Fruit fly (Drosophila melanogaster) whole organism, embryonic: ENCODE measurements around the gene Eip63E.

ENCODE experiments used
- B-H2 ChIP-seq: fragments of 200-800 bp; sonication (Bioruptor generic); optimal IDR thresholded peaks from 2 replicates; lab custom pipeline; 2018; ENCODE audit warnings: missing biosample characterization, mild to moderate bottlenecking, missing genetic modification characterization
- Blimp-1 ChIP-seq: fragments of 200-800 bp; sonication (Bioruptor generic); optimal IDR thresholded peaks from 3 replicates; lab custom pipeline; 2018; ENCODE audit warnings: missing biosample characterization, missing genetic modification characterization, mild to moderate bottlenecking, moderate library complexity, missing genetic modification reagents
- CG10147 ChIP-seq: fragments of 200-800 bp; sonication (Bioruptor generic); optimal IDR thresholded peaks from 2 replicates; lab custom pipeline; 2019; ENCODE audit warnings: missing biosample characterization, mild to moderate bottlenecking, missing genetic modification characterization, moderate library complexity
- CG10267 ChIP-seq: fragments of 200-800 bp; sonication (Bioruptor generic); optimal IDR thresholded peaks from 2 replicates; lab custom pipeline; 2018; ENCODE audit warnings: missing biosample characterization, mild to moderate bottlenecking, missing genetic modification characterization, moderate library complexity
- CG10431 ChIP-seq: fragments of 200-800 bp; sonication (Bioruptor generic); optimal IDR thresholded peaks from 3 replicates; lab custom pipeline; 2018; ENCODE audit warnings: missing biosample characterization, mild to moderate bottlenecking, missing genetic modification characterization
- CG10979 ChIP-seq: fragments of 200-800 bp; sonication (Bioruptor generic); optimal IDR thresholded peaks from 2 replicates; lab custom pipeline; 2018; ENCODE audit warnings: missing biosample characterization, mild to moderate bottlenecking, missing genetic modification characterization, moderate library complexity
- CG1603 ChIP-seq: fragments of 200-800 bp; sonication (Bioruptor generic); optimal IDR thresholded peaks from 2 replicates; lab custom pipeline; 2019; ENCODE audit warnings: missing biosample characterization, mild to moderate bottlenecking, missing genetic modification characterization, moderate library complexity
- CG17359 ChIP-seq: fragments of 200-800 bp; sonication (Bioruptor generic); optimal IDR thresholded peaks from 3 replicates; lab custom pipeline; 2018; ENCODE audit warnings: missing biosample characterization, mild to moderate bottlenecking, missing genetic modification characterization, moderate library complexity
- CG17912 ChIP-seq: fragments of 200-800 bp; sonication (Bioruptor generic); optimal IDR thresholded peaks from 2 replicates; lab custom pipeline; 2018; ENCODE audit warnings: missing biosample characterization, mild to moderate bottlenecking, missing genetic modification characterization
- CG18619 ChIP-seq: fragments of 200-800 bp; sonication (Bioruptor generic); optimal IDR thresholded peaks from 3 replicates; lab custom pipeline; 2017; ENCODE audit warnings: missing biosample characterization, mild to moderate bottlenecking, missing genetic modification characterization
- CG18764 ChIP-seq: fragments of 200-800 bp; sonication (Bioruptor generic); optimal IDR thresholded peaks from 3 replicates; lab custom pipeline; 2016; ENCODE audit warnings: missing biosample characterization, missing genetic modification characterization
- CG30403 ChIP-seq: fragments of 200-800 bp; sonication (Bioruptor generic); optimal IDR thresholded peaks from 3 replicates; lab custom pipeline; 2016; ENCODE audit warnings: missing biosample characterization, missing genetic modification characterization
- CG31365 ChIP-seq: fragments of 200-800 bp; sonication (Bioruptor generic); optimal IDR thresholded peaks from 2 replicates; lab custom pipeline; 2018; ENCODE audit warnings: missing biosample characterization, mild to moderate bottlenecking, missing genetic modification characterization
- CG3838 ChIP-seq: fragments of 200-800 bp; sonication (Bioruptor generic); optimal IDR thresholded peaks from 3 replicates; lab custom pipeline; 2016; ENCODE audit warnings: missing biosample characterization, missing genetic modification characterization
- CG4404 ChIP-seq: fragments of 200-800 bp; sonication (Bioruptor generic); IDR thresholded peaks from 2 replicates; pipeline ENCODE4 v1.3.6; 2022; ENCODE audit warnings: missing biosample characterization, missing genetic modification characterization
- CG6654 ChIP-seq: fragments of 200-800 bp; sonication (Bioruptor generic); optimal IDR thresholded peaks from 2 replicates; lab custom pipeline; 2017; ENCODE audit warnings: missing biosample characterization, mild to moderate bottlenecking, missing genetic modification characterization
- CG6683 ChIP-seq: fragments of 200-800 bp; sonication (Bioruptor generic); optimal IDR thresholded peaks from 2 replicates; lab custom pipeline; 2017; ENCODE audit warnings: missing biosample characterization, mild to moderate bottlenecking, missing genetic modification characterization, missing genetic modification reagents
- Dad ChIP-seq: fragments of 200-800 bp; sonication (Bioruptor generic); optimal IDR thresholded peaks from 3 replicates; lab custom pipeline; 2016; ENCODE audit warnings: missing biosample characterization, missing genetic modification characterization
- Dbx ChIP-seq: fragments of 200-800 bp; sonication (Bioruptor generic); IDR thresholded peaks from 3 replicates; pipeline ENCODE4 v1.3.6; 2022; ENCODE audit warnings: missing biosample characterization, missing genetic modification characterization
- Dip3 ChIP-seq: fragments of 200-800 bp; sonication (Bioruptor generic); optimal IDR thresholded peaks from 3 replicates; lab custom pipeline; 2016; ENCODE audit warnings: missing biosample characterization, missing genetic modification characterization
- Doc3 ChIP-seq: fragments of 200-800 bp; sonication (Bioruptor generic); IDR thresholded peaks from 3 replicates; pipeline ENCODE4 v1.3.6; 2022; ENCODE audit warnings: missing biosample characterization, missing genetic modification characterization; ENCODE audit not compliant: partially characterized antibody
- HLH54F ChIP-seq: fragments of 200-800 bp; sonication (Bioruptor generic); optimal IDR thresholded peaks from 3 replicates; lab custom pipeline; 2016; ENCODE audit warnings: missing biosample characterization, missing genetic modification characterization
- HmgZ ChIP-seq: fragments of 200-800 bp; sonication (Bioruptor generic); optimal IDR thresholded peaks from 2 replicates; lab custom pipeline; 2018; ENCODE audit warnings: missing biosample characterization, mild to moderate bottlenecking, missing genetic modification characterization
- Taf1 ChIP-seq: fragments of 200-800 bp; sonication (Bioruptor generic); IDR thresholded peaks from 2 replicates; pipeline ENCODE4 v1.3.6; 2022; ENCODE audit warnings: missing biosample characterization, missing genetic modification characterization
- Usf ChIP-seq: fragments of 200-800 bp; sonication (Bioruptor generic); optimal IDR thresholded peaks from 2 replicates; lab custom pipeline; 2017; ENCODE audit warnings: missing genotype, missing biosample characterization, missing genetic modification characterization
- Xbp1 ChIP-seq: fragments of 200-800 bp; sonication (Bioruptor generic); optimal IDR thresholded peaks from 3 replicates; lab custom pipeline; 2016; ENCODE audit warnings: missing biosample characterization, mild to moderate bottlenecking, missing genetic modification characterization
- bab2 ChIP-seq: fragments of 200-800 bp; sonication (Bioruptor generic); optimal IDR thresholded peaks from 2 replicates; lab custom pipeline; 2016; ENCODE audit warnings: missing biosample characterization, missing genetic modification characterization
- chif ChIP-seq, 2 experiments: fragments of 200-800 bp; sonication (Bioruptor generic); optimal IDR thresholded peaks; 3 replicates each; lab custom pipeline; 2016; ENCODE audit warnings: missing biosample characterization in 2 of 2, missing genetic modification characterization in 2 of 2
- chm ChIP-seq: fragments of 200-800 bp; sonication (Bioruptor generic); IDR thresholded peaks from 2 replicates; pipeline ENCODE4 v1.3.6; 2022; ENCODE audit warnings: missing biosample characterization, missing genetic modification characterization
- crol ChIP-seq: fragments of 200-800 bp; sonication (Bioruptor generic); IDR thresholded peaks from 2 replicates; pipeline ENCODE4 v1.3.6; 2022; ENCODE audit warnings: missing biosample characterization, missing genetic modification characterization
- crp ChIP-seq, 2 experiments: fragments of 200-800 bp; sonication (Bioruptor generic); optimal IDR thresholded peaks; 2 replicates in 1 of 2; 3 replicates in 1 of 2; lab custom pipeline; 2017; ENCODE audit warnings: missing biosample characterization in 2 of 2, missing genetic modification characterization in 2 of 2, mild to moderate bottlenecking in 1 of 2, moderate library complexity in 1 of 2
- fd64A ChIP-seq: fragments of 200-800 bp; sonication (Bioruptor generic); optimal IDR thresholded peaks from 3 replicates; lab custom pipeline; 2018; ENCODE audit warnings: missing biosample characterization, mild to moderate bottlenecking, missing genetic modification characterization
- gt ChIP-seq: fragments of 200-800 bp; sonication (Bioruptor generic); IDR thresholded peaks from 2 replicates; pipeline ENCODE4 v1.3.6; 2022; ENCODE audit warnings: missing biosample characterization, missing genetic modification characterization
- hth ChIP-seq: fragments of >200 bp; optimal IDR thresholded peaks from 2 replicates; lab custom pipeline; 2017; ENCODE audit warnings: inconsistent platforms
- jing ChIP-seq: fragments of 200-800 bp; sonication (Bioruptor generic); optimal IDR thresholded peaks from 2 replicates; lab custom pipeline; 2018; ENCODE audit warnings: missing biosample characterization, mild to moderate bottlenecking, missing genetic modification characterization
- kni ChIP-seq: fragments of 200-800 bp; sonication (Bioruptor generic); optimal IDR thresholded peaks from 3 replicates; lab custom pipeline; 2017; ENCODE audit warnings: mild to moderate bottlenecking, missing biosample characterization, missing genetic modification reagents, missing genetic modification characterization
- knrl ChIP-seq: fragments of 200-800 bp; sonication (Bioruptor generic); IDR thresholded peaks from 3 replicates; pipeline ENCODE4 v1.3.6; 2022; ENCODE audit warnings: missing biosample characterization, missing genetic modification characterization; ENCODE audit not compliant: partially characterized antibody
- lilli ChIP-seq: fragments of 200-800 bp; sonication (Bioruptor generic); optimal IDR thresholded peaks from 3 replicates; lab custom pipeline; 2016; ENCODE audit warnings: missing biosample characterization, missing genetic modification characterization
- mld ChIP-seq: fragments of 200-800 bp; sonication (Bioruptor generic); IDR thresholded peaks from 3 replicates; pipeline ENCODE4 v1.3.6; 2022; ENCODE audit warnings: missing biosample characterization, missing genetic modification characterization; ENCODE audit not compliant: partially characterized antibody
- nau ChIP-seq: fragments of 200-800 bp; sonication (Bioruptor generic); optimal IDR thresholded peaks from 3 replicates; lab custom pipeline; 2017; ENCODE audit warnings: missing biosample characterization, mild to moderate bottlenecking, missing genetic modification characterization, missing genetic modification reagents
- pita ChIP-seq: fragments of 200-800 bp; sonication (Bioruptor generic); optimal IDR thresholded peaks from 2 replicates; lab custom pipeline; 2017; ENCODE audit warnings: missing biosample characterization, mild to moderate bottlenecking, missing genetic modification characterization
- pum ChIP-seq: fragments of 200-800 bp; sonication (Bioruptor generic); optimal IDR thresholded peaks from 2 replicates; lab custom pipeline; 2016; ENCODE audit warnings: missing biosample characterization, missing genetic modification characterization
- ranshi ChIP-seq: fragments of 200-800 bp; sonication (Bioruptor generic); IDR thresholded peaks from 2 replicates; pipeline ENCODE4 v1.3.6; 2022; ENCODE audit warnings: missing biosample characterization, missing genetic modification characterization
- run ChIP-seq: fragments of 200-800 bp; sonication (Bioruptor generic); optimal IDR thresholded peaks from 3 replicates; lab custom pipeline; 2018; ENCODE audit warnings: missing biosample characterization, mild to moderate bottlenecking, missing genetic modification characterization
- seq ChIP-seq: fragments of 200-800 bp; sonication (Bioruptor generic); IDR thresholded peaks from 2 replicates; pipeline ENCODE4 v1.3.6; 2022; ENCODE audit warnings: missing biosample characterization, missing genetic modification characterization
- trh ChIP-seq: fragments of 200-800 bp; sonication (Bioruptor generic); optimal IDR thresholded peaks from 2 replicates; lab custom pipeline; 2016; ENCODE audit warnings: missing biosample characterization, missing genetic modification characterization
- tup ChIP-seq: fragments of 200-800 bp; sonication (Bioruptor generic); optimal IDR thresholded peaks from 2 replicates; lab custom pipeline; 2016; ENCODE audit warnings: missing biosample characterization, mild to moderate bottlenecking, missing genetic modification characterization, moderate library complexity
- wek ChIP-seq: fragments of 200-800 bp; sonication (Bioruptor generic); optimal IDR thresholded peaks from 3 replicates; lab custom pipeline; 2018; ENCODE audit warnings: missing biosample characterization, mild to moderate bottlenecking, missing genetic modification characterization, moderate library complexity
- zfh2 ChIP-seq: fragments of 200-800 bp; sonication (Bioruptor generic); optimal IDR thresholded peaks from 2 replicates; lab custom pipeline; 2016; ENCODE audit warnings: missing biosample characterization, missing genetic modification characterization

Eip63E gene

DNA sequence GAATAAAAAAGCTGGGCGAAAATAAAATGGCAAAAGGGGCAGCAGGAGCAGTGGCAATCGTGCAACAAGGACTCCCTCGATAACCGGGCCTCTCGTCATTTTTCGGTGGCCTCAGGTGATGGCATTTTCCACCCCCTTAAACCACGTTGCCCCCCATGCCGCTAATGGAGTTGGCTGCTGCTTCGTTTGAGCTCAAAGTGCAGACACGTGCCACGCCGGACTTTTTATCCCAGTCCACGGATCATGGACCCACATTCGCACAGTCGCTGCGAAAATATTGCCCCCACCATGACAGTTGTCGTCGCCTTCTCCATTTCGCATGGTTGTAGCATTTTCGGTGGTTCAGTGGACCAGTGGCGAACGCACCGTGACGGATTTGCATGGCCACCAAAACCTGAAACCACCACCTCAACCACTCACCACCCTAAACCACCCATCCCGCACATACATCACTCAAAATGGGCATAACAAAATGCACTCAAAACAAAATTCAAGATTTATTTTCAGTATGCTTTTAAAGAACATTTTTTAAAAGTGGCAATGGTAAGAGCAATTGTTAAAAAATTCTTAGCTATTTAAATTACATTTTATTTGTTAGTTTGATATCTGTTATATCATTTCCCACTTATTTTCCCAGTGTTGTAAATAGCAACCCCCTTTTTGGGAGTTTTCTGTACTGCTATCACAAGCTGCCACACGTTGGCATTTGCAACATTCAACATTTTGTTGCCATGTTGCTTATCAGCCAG lies 51.4 kb downstream of the Eip63E start (continued):
- no peak for TF ChIP-seq B-H2 (GFP tag; lab: Kevin White, UChicago)
- peak; percentile 61 for TF ChIP-seq CG10147 (GFP tag; lab: Kevin White, UChicago)
- peak; percentile 86 for TF ChIP-seq Blimp-1 (GFP tag; lab: Kevin White, UChicago)
- TF ChIP-seq hth (lab: Kevin White, UChicago), result no peak
- TF ChIP-seq pita, result no peak
- TF ChIP-seq trh (GFP tag; lab: Kevin White, UChicago), result peak; percentile 5
- TF ChIP-seq crp (GFP tag; optimal IDR thresholded peaks at IDR 0.05; lab: Kevin White, UChicago), result peak in 1 of 2 experiments; percentile 16
- no peak for TF ChIP-seq gt (GFP tag; lab: Robert Waterston, UW)
- no peak for TF ChIP-seq CG10431 (GFP tag; lab: Kevin White, UChicago)
- peak; percentile 76 for TF ChIP-seq CG30403
- peak; percentile 63 for TF ChIP-seq lilli (GFP tag; lab: Kevin White, UChicago)
- peak; percentile 62 for TF ChIP-seq ranshi (GFP tag; lab: Robert Waterston, UW)
- TF ChIP-seq Dad (GFP tag; lab: Kevin White, UChicago), result peak; percentile 10
- peak; percentile 64 for TF ChIP-seq run
- peak; percentile 77 for TF ChIP-seq CG10267
- no peak for TF ChIP-seq CG17912 (GFP tag; lab: Kevin White, UChicago)
- no peak for TF ChIP-seq mld (GFP tag; lab: Robert Waterston, UW)
- TF ChIP-seq Doc3 (GFP tag; lab: Robert Waterston, UW), result no peak
- TF ChIP-seq Dbx, result 0 out of 3 replicates have a peak, but pooled peaks have one; percentile 30
- no peak for TF ChIP-seq wek (GFP tag; lab: Kevin White, UChicago)
- TF ChIP-seq bab2, result peak; percentile 51
- TF ChIP-seq CG6683, result peak; percentile 61
- TF ChIP-seq Xbp1 (GFP tag; lab: Kevin White, UChicago), result peak; percentile 72
- TF ChIP-seq Taf1 (GFP tag; lab: Robert Waterston, UW), result no peak
- TF ChIP-seq HLH54F (GFP tag; lab: Kevin White, UChicago), result peak; percentile 54
- TF ChIP-seq Dip3, result no peak
- peak; percentile 37 for TF ChIP-seq CG3838 (GFP tag; lab: Kevin White, UChicago)
- TF ChIP-seq kni, result no peak
- peak; percentile 88 for TF ChIP-seq CG10979 (tag; lab: Kevin White, UChicago)
- peak; percentile 77 for TF ChIP-seq CG1603
- peak; percentile 34 for TF ChIP-seq HmgZ (tag; lab: Kevin White, UChicago)
- TF ChIP-seq zfh2 (GFP tag; lab: Kevin White, UChicago), result no peak
- TF ChIP-seq CG6654 (GFP tag; lab: Kevin White, UChicago), result no peak
- TF ChIP-seq chif (GFP tag; optimal IDR thresholded peaks at IDR 0.05; lab: Kevin White, UChicago), result peak; percentile 42 to 75
- TF ChIP-seq chm (GFP tag; lab: Robert Waterston, UW), result peak; percentile 76
- peak; percentile 2 for TF ChIP-seq Usf
- peak; percentile 85 for TF ChIP-seq seq (GFP tag; lab: Robert Waterston, UW)
- no peak for TF ChIP-seq CG4404
- peak; percentile 53 for TF ChIP-seq fd64A
- peak; percentile 43 for TF ChIP-seq pum (GFP tag; lab: Kevin White, UChicago)
- peak; percentile 43 for TF ChIP-seq CG18764 (GFP tag; lab: Kevin White, UChicago)
- peak; percentile 67 for TF ChIP-seq nau (GFP tag; lab: Kevin White, UChicago)
- peak; percentile 35 for TF ChIP-seq jing (GFP tag; lab: Kevin White, UChicago)
- no peak for TF ChIP-seq CG31365 (tag; lab: Kevin White, UChicago)
- TF ChIP-seq knrl (GFP tag; lab: Robert Waterston, UW), result no peak
- TF ChIP-seq crol (GFP tag; lab: Robert Waterston, UW), result no peak
- TF ChIP-seq tup (GFP tag; lab: Kevin White, UChicago), result peak; percentile 26
- TF ChIP-seq CG18619 (GFP tag; lab: Kevin White, UChicago), result peak; percentile 62
- TF ChIP-seq CG17359, result peak; percentile 80
